Worm (Caenorhabditis elegans) whole organism, early embryonic: ENCODE measurements around the gene F41H8.2.

ENCODE experiments used
- B0310.2 ChIP-seq: sonication (generic microtip); optimal IDR thresholded peaks from 2 replicates; lab custom pipeline; 2016; ENCODE audit warnings: mild to moderate bottlenecking, missing genetic modification characterization, missing compliant biosample characterization
- aly-1 ChIP-seq: sonication (generic microtip); optimal IDR thresholded peaks from 2 replicates; lab custom pipeline; 2016; ENCODE audit warnings: missing genetic modification characterization, missing compliant biosample characterization
- ama-1 ChIP-seq: fragments of 150-350 bp; optimal IDR thresholded peaks from 2 replicates; lab custom pipeline; 2014
- ceh-13 ChIP-seq: fragments of 200-800 bp; sonication (Bioruptor generic); optimal IDR thresholded peaks from 2 replicates; lab custom pipeline; 2018; ENCODE audit warnings: mild to moderate bottlenecking, missing genetic modification characterization, missing compliant biosample characterization
- ets-7 ChIP-seq: sonication (generic microtip); optimal IDR thresholded peaks from 2 replicates; lab custom pipeline; 2016; ENCODE audit warnings: missing genotype, missing genetic modification characterization, missing compliant biosample characterization
- hmbx-1 ChIP-seq: sonication (generic microtip); optimal IDR thresholded peaks from 2 replicates; lab custom pipeline; 2016; ENCODE audit warnings: mild to moderate bottlenecking, missing genetic modification characterization, missing compliant biosample characterization
- hmg-4 ChIP-seq: fragments of 200-800 bp; sonication (Bioruptor generic); optimal IDR thresholded peaks from 2 replicates; lab custom pipeline; 2018; ENCODE audit warnings: mild to moderate bottlenecking, missing genetic modification characterization, missing compliant biosample characterization
- pes-1 ChIP-seq: fragments of 200-800 bp; sonication (Bioruptor generic); IDR thresholded peaks from 2 replicates; pipeline ENCODE4 v1.3.6; 2022; ENCODE audit warnings: missing genetic modification reagents, missing genetic modification characterization, missing compliant biosample characterization
- scrt-1 ChIP-seq: fragments of 200-800 bp; sonication (Bioruptor generic); IDR thresholded peaks from 2 replicates; pipeline ENCODE4 v1.3.6; 2022; ENCODE audit warnings: missing genetic modification characterization, missing compliant biosample characterization
- tbx-11 ChIP-seq: fragments of 200-800 bp; sonication (Bioruptor generic); IDR thresholded peaks from 2 replicates; pipeline ENCODE4 v1.3.6; 2022; ENCODE audit warnings: missing genetic modification characterization, missing compliant biosample characterization
- tra-4 ChIP-seq: sonication (generic microtip); optimal IDR thresholded peaks from 2 replicates; lab custom pipeline; 2017; ENCODE audit warnings: missing genetic modification characterization, missing compliant biosample characterization

DNA sequence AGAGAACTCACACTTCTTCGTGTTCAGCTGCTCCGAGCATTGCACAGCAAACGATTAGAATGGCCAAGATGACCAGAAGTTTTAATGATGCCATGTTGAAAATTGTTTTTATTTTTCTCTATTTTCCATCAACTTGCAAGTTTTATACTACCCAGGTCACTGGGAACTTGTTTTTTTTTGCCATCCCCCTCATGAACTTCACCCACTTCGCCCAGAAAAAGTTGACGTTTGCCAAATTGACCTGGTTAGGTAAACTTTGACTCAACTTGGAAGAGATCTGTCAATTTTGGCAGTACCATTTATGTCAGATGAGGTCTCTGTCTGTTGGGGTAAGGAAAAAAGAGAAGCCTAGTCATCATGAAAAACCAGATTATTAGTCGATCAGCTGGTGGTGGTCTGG is 13.1 kb upstream of the F41H8.2 start, which contains the start of gene R13D11.10:
- TF ChIP-seq ets-7 (tag; lab: Kevin White, UChicago) (no peak), pes-1 (no peak), tra-4 (tag; lab: Kevin White, UChicago) (no peak), ama-1 (lab: Kevin White, UChicago) (no peak), scrt-1 (GFP tag; lab: Robert Waterston, UW) (no peak), aly-1 (tag; lab: Kevin White, UChicago) (no peak), hmg-4 (no peak), tbx-11 (GFP tag; lab: Robert Waterston, UW) (no peak), hmbx-1 (tag; lab: Kevin White, UChicago) (no peak), B0310.2 (tag; lab: Kevin White, UChicago) (no peak), ceh-13 (GFP tag; lab: Kevin White, UChicago) (no peak)
